Fruit fly (Drosophila melanogaster) whole organism, embryonic: ENCODE measurements around the gene CG43438.

ENCODE experiments used
- Aef1 ChIP-seq: fragments of 200-800 bp; sonication (Bioruptor generic); IDR thresholded peaks from 3 replicates; pipeline ENCODE4 v1.3.6; 2022; ENCODE audit warnings: missing biosample characterization, missing genetic modification characterization
- Bgb ChIP-seq: fragments of 200-800 bp; sonication (Bioruptor generic); IDR thresholded peaks from 2 replicates; pipeline ENCODE4 v1.3.6; 2022; ENCODE audit warnings: missing biosample characterization, missing genetic modification characterization; ENCODE audit not compliant: partially characterized antibody
- Blimp-1 ChIP-seq: fragments of 200-800 bp; sonication (Bioruptor generic); optimal IDR thresholded peaks from 3 replicates; lab custom pipeline; 2018; ENCODE audit warnings: missing biosample characterization, missing genetic modification characterization, mild to moderate bottlenecking, moderate library complexity, missing genetic modification reagents
- Bteb2 ChIP-seq: fragments of 200-800 bp; sonication (Bioruptor generic); optimal IDR thresholded peaks from 2 replicates; lab custom pipeline; 2016; ENCODE audit warnings: missing biosample characterization, missing genetic modification characterization
- CG10565 ChIP-seq: fragments of 200-800 bp; sonication (Bioruptor generic); optimal IDR thresholded peaks from 3 replicates; lab custom pipeline; 2016; ENCODE audit warnings: missing biosample characterization, mild to moderate bottlenecking, missing genetic modification characterization
- CG14441 ChIP-seq: fragments of 200-800 bp; sonication (Bioruptor generic); IDR thresholded peaks from 2 replicates; pipeline ENCODE4 v1.3.6; 2022; ENCODE audit warnings: missing biosample characterization, missing genetic modification characterization
- CG15514 ChIP-seq: fragments of 200-800 bp; sonication (Bioruptor generic); optimal IDR thresholded peaks from 3 replicates; lab custom pipeline; 2017; ENCODE audit warnings: missing biosample characterization, missing genetic modification characterization, mild to moderate bottlenecking, moderate library complexity, missing genetic modification reagents
- CG17568 ChIP-seq: fragments of 200-800 bp; sonication (Bioruptor generic); optimal IDR thresholded peaks from 2 replicates; lab custom pipeline; 2018; ENCODE audit warnings: missing biosample characterization, mild to moderate bottlenecking, missing genetic modification characterization, moderate library complexity
- CG18619 ChIP-seq: fragments of 200-800 bp; sonication (Bioruptor generic); optimal IDR thresholded peaks from 3 replicates; lab custom pipeline; 2017; ENCODE audit warnings: missing biosample characterization, mild to moderate bottlenecking, missing genetic modification characterization
- CG2129 ChIP-seq: fragments of 200-800 bp; sonication (Bioruptor generic); IDR thresholded peaks from 2 replicates; pipeline ENCODE4 v1.3.6; 2022; ENCODE audit warnings: missing biosample characterization, missing genetic modification characterization; ENCODE audit not compliant: partially characterized antibody
- CG2202 ChIP-seq: fragments of 200-800 bp; sonication (Bioruptor generic); optimal IDR thresholded peaks from 2 replicates; lab custom pipeline; 2018; ENCODE audit warnings: missing biosample characterization, mild to moderate bottlenecking, missing genetic modification characterization
- CG2678 ChIP-seq: fragments of 200-800 bp; sonication (Bioruptor generic); optimal IDR thresholded peaks from 3 replicates; lab custom pipeline; 2019; ENCODE audit warnings: missing biosample characterization, mild to moderate bottlenecking, missing genetic modification characterization, moderate library complexity
- CG30403 ChIP-seq: fragments of 200-800 bp; sonication (Bioruptor generic); optimal IDR thresholded peaks from 3 replicates; lab custom pipeline; 2016; ENCODE audit warnings: missing biosample characterization, missing genetic modification characterization
- CG32772 ChIP-seq: fragments of 200-800 bp; sonication (Bioruptor generic); IDR thresholded peaks from 2 replicates; pipeline ENCODE4 v1.3.6; 2022; ENCODE audit warnings: missing biosample characterization, missing genetic modification characterization
- CG4328 ChIP-seq: fragments of 200-800 bp; sonication (Bioruptor generic); optimal IDR thresholded peaks from 3 replicates; lab custom pipeline; 2017; ENCODE audit warnings: missing biosample characterization, missing genetic modification reagents, missing genetic modification characterization
- CG4820 ChIP-seq: fragments of 200-800 bp; sonication (Bioruptor generic); optimal IDR thresholded peaks from 3 replicates; lab custom pipeline; 2016; ENCODE audit warnings: missing biosample characterization, missing genetic modification characterization
- CG7556 ChIP-seq: fragments of 200-800 bp; sonication (Bioruptor generic); optimal IDR thresholded peaks from 2 replicates; lab custom pipeline; 2017; ENCODE audit warnings: missing biosample characterization, mild to moderate bottlenecking, missing genetic modification characterization
- CG8281 ChIP-seq: fragments of 200-800 bp; sonication (Bioruptor generic); optimal IDR thresholded peaks from 2 replicates; lab custom pipeline; 2018; ENCODE audit warnings: missing biosample characterization, mild to moderate bottlenecking, missing genetic modification characterization, moderate library complexity
- CG8388 ChIP-seq: fragments of 200-800 bp; sonication (Bioruptor generic); optimal IDR thresholded peaks from 2 replicates; lab custom pipeline; 2019; ENCODE audit warnings: missing biosample characterization, mild to moderate bottlenecking, missing genetic modification characterization, moderate library complexity
- CG9817 ChIP-seq: fragments of 200-800 bp; sonication (Bioruptor generic); optimal IDR thresholded peaks from 2 replicates; lab custom pipeline; 2018; ENCODE audit warnings: missing biosample characterization, mild to moderate bottlenecking, missing genetic modification characterization, moderate library complexity
- Dip2 ChIP-seq: fragments of 200-800 bp; sonication (Bioruptor generic); IDR thresholded peaks from 2 replicates; pipeline ENCODE4 v1.3.6; 2022; ENCODE audit warnings: missing biosample characterization, missing genetic modification characterization
- Dp ChIP-seq: fragments of 200-800 bp; sonication (Bioruptor generic); optimal IDR thresholded peaks from 2 replicates; lab custom pipeline; 2018; ENCODE audit warnings: missing biosample characterization, mild to moderate bottlenecking, missing genetic modification characterization, moderate library complexity
- Drgx ChIP-seq: fragments of 200-800 bp; sonication (Bioruptor generic); IDR thresholded peaks from 2 replicates; pipeline ENCODE4 v1.3.6; 2022; ENCODE audit warnings: missing biosample characterization, missing genetic modification characterization
- Hmx ChIP-seq: fragments of 200-800 bp; sonication (Bioruptor generic); optimal IDR thresholded peaks from 2 replicates; lab custom pipeline; 2016; ENCODE audit warnings: missing biosample characterization, missing genetic modification characterization
- Jarid2 ChIP-seq: fragments of 200-800 bp; sonication (Bioruptor generic); optimal IDR thresholded peaks from 3 replicates; lab custom pipeline; 2017; ENCODE audit warnings: mild to moderate bottlenecking, missing biosample characterization, missing genetic modification reagents, missing genetic modification characterization
- Max ChIP-seq: fragments of 200-800 bp; sonication (Bioruptor generic); optimal IDR thresholded peaks from 2 replicates; lab custom pipeline; 2016; ENCODE audit warnings: missing biosample characterization, mild to moderate bottlenecking, missing genetic modification characterization
- NFAT ChIP-seq: fragments of 200-800 bp; sonication (Bioruptor generic); IDR thresholded peaks from 2 replicates; pipeline ENCODE4 v1.3.6; 2022; ENCODE audit warnings: missing biosample characterization, missing genetic modification characterization
- Nf-YB ChIP-seq: fragments of 200-800 bp; sonication (Bioruptor generic); optimal IDR thresholded peaks from 3 replicates; lab custom pipeline; 2019; ENCODE audit warnings: missing biosample characterization, mild to moderate bottlenecking, missing genetic modification characterization, moderate library complexity
- PHDP ChIP-seq: fragments of 200-800 bp; sonication (Bioruptor generic); optimal IDR thresholded peaks from 3 replicates; lab custom pipeline; 2018; ENCODE audit warnings: missing biosample characterization, mild to moderate bottlenecking, missing genetic modification characterization, moderate library complexity
- Pdp1 ChIP-seq, 2 experiments: fragments of 200-800 bp; sonication (Bioruptor generic); optimal IDR thresholded peaks; 3 replicates each; lab custom pipeline; 2016; ENCODE audit warnings: missing biosample characterization in 2 of 2, missing genetic modification characterization in 2 of 2, mild to moderate bottlenecking in 1 of 2, moderate library complexity in 1 of 2
- Rx ChIP-seq: fragments of 200-800 bp; sonication (Bioruptor generic); IDR thresholded peaks from 2 replicates; pipeline ENCODE4 v1.3.6; 2022; ENCODE audit warnings: missing biosample characterization, missing genetic modification characterization
- Sox102F ChIP-seq: fragments of 200-800 bp; sonication (Bioruptor generic); optimal IDR thresholded peaks from 2 replicates; lab custom pipeline; 2018; ENCODE audit warnings: missing biosample characterization, mild to moderate bottlenecking, missing genetic modification characterization, moderate library complexity
- Xbp1 ChIP-seq: fragments of 200-800 bp; sonication (Bioruptor generic); optimal IDR thresholded peaks from 3 replicates; lab custom pipeline; 2016; ENCODE audit warnings: missing biosample characterization, mild to moderate bottlenecking, missing genetic modification characterization
- cas ChIP-seq: fragments of 200-800 bp; sonication (Bioruptor generic); IDR thresholded peaks from 2 replicates; pipeline ENCODE4 v1.3.6; 2022; ENCODE audit warnings: missing biosample characterization, missing genetic modification characterization
- exex ChIP-seq: fragments of 200-800 bp; sonication (Bioruptor generic); optimal IDR thresholded peaks from 4 replicates; lab custom pipeline; 2018; ENCODE audit warnings: missing biosample characterization, mild to moderate bottlenecking, missing genetic modification characterization, moderate library complexity
- fu2 ChIP-seq: fragments of 200-800 bp; sonication (Bioruptor generic); optimal IDR thresholded peaks from 2 replicates; lab custom pipeline; 2016; ENCODE audit warnings: missing biosample characterization, missing genetic modification characterization
- ken ChIP-seq: fragments of 200-800 bp; sonication (Bioruptor generic); IDR thresholded peaks from 3 replicates; pipeline ENCODE4 v1.3.6; 2022; ENCODE audit warnings: missing biosample characterization, missing genetic modification characterization
- lov ChIP-seq, 2 experiments: fragments of 200-800 bp in 1 of 2; fragments of >200 bp in 1 of 2; sonication (Bioruptor generic) in 1 of 2; IDR thresholded peaks in 1 of 2; optimal IDR thresholded peaks in 1 of 2; 2 replicates in 1 of 2; 3 replicates in 1 of 2; pipeline versions ENCODE4 v1.3.6 to Lab custom; 2017 to 2022; ENCODE audit warnings: missing biosample characterization in 1 of 2, missing genetic modification characterization in 1 of 2
- nmo ChIP-seq: fragments of 200-800 bp; sonication (Bioruptor generic); optimal IDR thresholded peaks from 2 replicates; lab custom pipeline; 2018; ENCODE audit warnings: missing biosample characterization, mild to moderate bottlenecking, missing genetic modification characterization, moderate library complexity
- pan ChIP-seq, 4 experiments: fragments of >200 bp in 3 of 4; fragments of 200-800 bp in 1 of 4; sonication (Bioruptor generic) in 1 of 4; optimal IDR thresholded peaks in 3 of 4; IDR thresholded peaks in 1 of 4; 2 replicates each; pipeline versions ENCODE4 v1.3.6 to Lab custom; 2017 to 2022; ENCODE audit warnings: missing biosample characterization in 2 of 4, missing genetic modification characterization in 2 of 4, mixed read lengths in 1 of 4
- pb ChIP-seq: fragments of 200-800 bp; sonication (Bioruptor generic); optimal IDR thresholded peaks from 3 replicates; lab custom pipeline; 2016; ENCODE audit warnings: missing biosample characterization, missing genetic modification characterization
- peb ChIP-seq: fragments of 200-800 bp; sonication (Bioruptor generic); IDR thresholded peaks from 2 replicates; pipeline ENCODE4 v1.3.6; 2022; ENCODE audit warnings: missing biosample characterization, missing genetic modification characterization
- row ChIP-seq: fragments of 200-800 bp; sonication (Bioruptor generic); IDR thresholded peaks from 3 replicates; pipeline ENCODE4 v1.3.6; 2022; ENCODE audit warnings: missing biosample characterization, missing genetic modification characterization
- tll ChIP-seq, 2 experiments: fragments of 200-800 bp in 1 of 2; fragments of >200 bp in 1 of 2; sonication (Bioruptor generic) in 1 of 2; optimal IDR thresholded peaks; 2 replicates each; lab custom pipeline; 2017 to 2019; ENCODE audit warnings: missing biosample characterization in 2 of 2, missing genetic modification characterization in 2 of 2, mild to moderate bottlenecking in 1 of 2, moderate library complexity in 1 of 2
- vvl ChIP-seq: fragments of 200-800 bp; sonication (Bioruptor generic); IDR thresholded peaks from 2 replicates; pipeline ENCODE4 v1.3.6; 2022; ENCODE audit warnings: missing biosample characterization, missing genetic modification characterization
- wdn ChIP-seq: fragments of 200-800 bp; sonication (Bioruptor generic); IDR thresholded peaks from 2 replicates; pipeline ENCODE4 v1.3.6; 2022; ENCODE audit warnings: missing biosample characterization, missing genetic modification characterization
- z ChIP-seq: fragments of 200-800 bp; sonication (Bioruptor generic); IDR thresholded peaks from 3 replicates; pipeline ENCODE4 v1.3.6; 2022; ENCODE audit warnings: missing biosample characterization, missing genetic modification characterization
- zen2 ChIP-seq: fragments of 200-800 bp; sonication (Bioruptor generic); IDR thresholded peaks from 3 replicates; pipeline ENCODE4 v1.3.6; 2022; ENCODE audit warnings: missing biosample characterization, missing genetic modification characterization; ENCODE audit not compliant: partially characterized antibody

Gene CG43438

dm6 chr2L:11501427-11501968 is 34.4 kb upstream of the CG43438 start, which contains the start of gene spz4 (continued):
- 0 out of 2 replicates have a peak, but pooled peaks have one; percentile 8 for TF ChIP-seq NFAT (GFP tag; lab: Robert Waterston, UW)
- TF ChIP-seq Bgb (GFP tag; lab: Robert Waterston, UW) = no peak
- TF ChIP-seq peb (GFP tag; lab: Robert Waterston, UW) = 0 out of 2 replicates have a peak, but pooled peaks have one; percentile 13
- no peak for TF ChIP-seq lov (optimal IDR thresholded peaks at IDR 0.05; lab: Kevin White, UChicago)
- TF ChIP-seq lov (GFP tag; IDR thresholded peaks at IDR 0.05; lab: Robert Waterston, UW) = no peak
- TF ChIP-seq Aef1 (GFP tag; lab: Robert Waterston, UW) = no peak
- TF ChIP-seq ken = peak; percentile 28; the same call in 1 of the 3 replicates
- no peak for TF ChIP-seq CG8281
- no peak for TF ChIP-seq CG18619 (GFP tag; lab: Kevin White, UChicago)
- TF ChIP-seq Max = no peak
- no peak for TF ChIP-seq CG30403 (GFP tag; lab: Kevin White, UChicago)
- no peak for TF ChIP-seq fu2
- no peak for TF ChIP-seq CG17568 (GFP tag; lab: Kevin White, UChicago)
- no peak for TF ChIP-seq Hmx
- no peak for TF ChIP-seq CG2678 (tag; lab: Kevin White, UChicago)
- no peak for TF ChIP-seq CG10565 (GFP tag; lab: Kevin White, UChicago)
- TF ChIP-seq CG4328 (GFP tag; lab: Kevin White, UChicago) = no peak
- TF ChIP-seq CG7556 (GFP tag; lab: Kevin White, UChicago) = no peak
- no peak for TF ChIP-seq nmo (GFP tag; lab: Kevin White, UChicago)
- TF ChIP-seq pb = no peak
- TF ChIP-seq vvl (GFP tag; lab: Robert Waterston, UW) = peak; percentile 36
- TF ChIP-seq cas (GFP tag; lab: Robert Waterston, UW) = no peak
- no peak for TF ChIP-seq CG4820 (GFP tag; lab: Kevin White, UChicago)
- no peak for TF ChIP-seq CG2129 (GFP tag; lab: Robert Waterston, UW)
- peak; percentile 45 for TF ChIP-seq Drgx (GFP tag; lab: Robert Waterston, UW)
- no peak for TF ChIP-seq Blimp-1 (GFP tag; lab: Kevin White, UChicago)
- peak; percentile 45; the same call in 2 of the 3 replicates for TF ChIP-seq row (GFP tag; lab: Robert Waterston, UW)
- TF ChIP-seq tll (GFP tag; optimal IDR thresholded peaks at IDR 0.05; lab: Kevin White, UChicago) = no peak
- no peak for TF ChIP-seq pan (optimal IDR thresholded peaks at IDR 0.05; lab: Kevin White, UChicago)
- peak in 1 of 2 experiments; percentile 16 for TF ChIP-seq pan (GFP tag; optimal IDR thresholded peaks at IDR 0.05 in 1 of 2, IDR thresholded peaks at IDR 0.05 in 1 of 2)
- TF ChIP-seq PHDP = no peak
- TF ChIP-seq Nf-YB (GFP tag; lab: Kevin White, UChicago) = no peak
- TF ChIP-seq CG8388 (GFP tag; lab: Kevin White, UChicago) = no peak
- TF ChIP-seq Bteb2 = no peak
- TF ChIP-seq z (GFP tag; lab: Robert Waterston, UW) = no peak
- no peak for TF ChIP-seq zen2 (GFP tag; lab: Robert Waterston, UW)
- no peak for TF ChIP-seq CG9817 (tag; lab: Kevin White, UChicago)
- TF ChIP-seq exex (tag; lab: Kevin White, UChicago) = no peak
- TF ChIP-seq CG14441 = peak; percentile 57
- no peak for TF ChIP-seq wdn
- 0 out of 2 replicates have a peak, but pooled peaks have one; percentile 7 for TF ChIP-seq CG32772 (GFP tag; lab: Robert Waterston, UW)
- TF ChIP-seq Dip2 (GFP tag; lab: Robert Waterston, UW) = no peak
- TF ChIP-seq Sox102F (GFP tag; lab: Kevin White, UChicago) = peak; percentile 16
- no peak for TF ChIP-seq CG15514 (GFP tag; lab: Kevin White, UChicago)
- peak; percentile 14 for TF ChIP-seq Xbp1
- TF ChIP-seq CG2202 (tag; lab: Kevin White, UChicago) = no peak
- TF ChIP-seq Dp = no peak
- TF ChIP-seq Rx (GFP tag; lab: Robert Waterston, UW) = no peak
- TF ChIP-seq Jarid2 (GFP tag; lab: Kevin White, UChicago) = no peak
- no peak for TF ChIP-seq Pdp1 (GFP tag; optimal IDR thresholded peaks at IDR 0.05; lab: Kevin White, UChicago)
